Worm (Caenorhabditis elegans) whole organism, L4 larva: ENCODE data around the gene Y105C5A.508.

ENCODE experiments used
- D1046.2 ChIP-seq: fragments of 200-800 bp; sonication (Bioruptor generic); IDR thresholded peaks from 2 replicates; pipeline ENCODE4 v1.3.6; 2022; ENCODE audit warnings: missing genetic modification characterization, missing compliant biosample characterization
- F37D6.2 ChIP-seq: sonication (generic microtip); optimal IDR thresholded peaks from 2 replicates; lab custom pipeline; 2016; ENCODE audit warnings: mild to moderate bottlenecking, missing genetic modification characterization, missing compliant biosample characterization
- Y105C5A.15 ChIP-seq: fragments of 200-800 bp; sonication (Bioruptor generic); IDR thresholded peaks from 2 replicates; pipeline ENCODE4 v1.3.6; 2022; ENCODE audit warnings: missing genetic modification characterization, missing compliant biosample characterization
- Y75B8A.6 ChIP-seq: fragments of 200-800 bp; sonication (Bioruptor generic); IDR thresholded peaks from 2 replicates; pipeline ENCODE4 v1.3.6; 2022; ENCODE audit warnings: missing genetic modification reagents, missing genetic modification characterization, missing compliant biosample characterization
- aha-1 ChIP-seq: fragments of 150-350 bp; peaks from one replicate; lab custom pipeline; 2014; ENCODE audit warnings: missing biosample characterization, missing genetic modification characterization
- attf-4 ChIP-seq: sonication (generic microtip); optimal IDR thresholded peaks from 3 replicates; lab custom pipeline; 2017; ENCODE audit warnings: missing biosample characterization, missing genetic modification characterization
- ceh-20 ChIP-seq: fragments of 200-800 bp; sonication (Bioruptor generic); IDR thresholded peaks from 2 replicates; pipeline ENCODE4 v1.3.6; 2022; ENCODE audit warnings: missing genetic modification reagents, missing genetic modification characterization, missing compliant biosample characterization
- ceh-28 ChIP-seq: fragments of 150-350 bp; optimal IDR thresholded peaks from 2 replicates; lab custom pipeline; 2014; ENCODE audit warnings: missing biosample characterization, missing genetic modification reagents, missing genetic modification characterization
- ceh-32 ChIP-seq: sonication (generic microtip); optimal IDR thresholded peaks from 2 replicates; lab custom pipeline; 2016; ENCODE audit warnings: mild to moderate bottlenecking, missing genetic modification characterization, missing compliant biosample characterization; ENCODE audit not compliant: poor library complexity
- ceh-62 ChIP-seq: sonication (generic microtip); optimal IDR thresholded peaks from 2 replicates; lab custom pipeline; 2017; ENCODE audit warnings: missing biosample characterization, missing genetic modification characterization
- cey-2 ChIP-seq: sonication (generic microtip); optimal IDR thresholded peaks from 3 replicates; lab custom pipeline; 2017; ENCODE audit warnings: missing genetic modification characterization, mild to moderate bottlenecking, missing compliant biosample characterization, antibody characterized with exemption, borderline replicate concordance; ENCODE audit not compliant: insufficient read depth
- daf-16 ChIP-seq, 3 experiments: sonication (generic microtip); optimal IDR thresholded peaks; 2 replicates each; lab custom pipeline; 2016 to 2017; ENCODE audit warnings: missing genetic modification characterization in 3 of 3, missing genetic modification reagents in 3 of 3, mild to moderate bottlenecking in 2 of 3, missing compliant biosample characterization in 2 of 3, missing biosample characterization in 1 of 3, moderate library complexity in 1 of 3
- daf-8 ChIP-seq: fragments of 200-800 bp; sonication (Bioruptor generic); IDR thresholded peaks from 2 replicates; pipeline ENCODE4 v1.3.6; 2022; ENCODE audit warnings: missing genetic modification characterization, missing compliant biosample characterization
- duxl-1 ChIP-seq: sonication (generic microtip); optimal IDR thresholded peaks from 2 replicates; lab custom pipeline; 2016; ENCODE audit warnings: mild to moderate bottlenecking, missing genetic modification characterization, moderate library complexity, missing compliant biosample characterization; ENCODE audit not compliant: poor library complexity
- dve-1 ChIP-seq: sonication (generic microtip); optimal IDR thresholded peaks from 2 replicates; lab custom pipeline; 2017; ENCODE audit warnings: antibody characterized with exemption, mild to moderate bottlenecking, missing genetic modification characterization, missing compliant biosample characterization; ENCODE audit not compliant: insufficient read depth
- fkh-10 ChIP-seq: fragments of 150-350 bp; optimal IDR thresholded peaks from 2 replicates; lab custom pipeline; 2014; ENCODE audit warnings: missing biosample characterization, missing genetic modification reagents, missing genetic modification characterization
- fos-1 ChIP-seq: fragments of 150-350 bp; optimal IDR thresholded peaks from 2 replicates; lab custom pipeline; 2014; ENCODE audit warnings: missing biosample characterization, missing genetic modification characterization
- hlh-30 ChIP-seq: sonication (generic microtip); optimal IDR thresholded peaks from 2 replicates; lab custom pipeline; 2017; ENCODE audit warnings: antibody characterized with exemption, mild to moderate bottlenecking, missing genetic modification characterization, missing compliant biosample characterization; ENCODE audit not compliant: insufficient read depth
- jun-1 ChIP-seq: fragments of 150-350 bp; optimal IDR thresholded peaks from 2 replicates; lab custom pipeline; 2014; ENCODE audit warnings: missing biosample characterization, missing genetic modification reagents, missing genetic modification characterization
- lin-1 ChIP-seq: fragments of 200-800 bp; sonication (Bioruptor generic); IDR thresholded peaks from 2 replicates; pipeline ENCODE4 v1.3.6; 2022; ENCODE audit warnings: missing genetic modification reagents, missing genetic modification characterization, missing compliant biosample characterization
- lin-38 ChIP-seq: fragments of 200-800 bp; sonication (Bioruptor generic); IDR thresholded peaks from 2 replicates; pipeline ENCODE4 v1.3.6; 2022; ENCODE audit warnings: missing genetic modification reagents, missing genetic modification characterization, missing compliant biosample characterization
- lsy-2 ChIP-seq, 2 experiments: fragments of 150-350 bp in 1 of 2; sonication (generic microtip) in 1 of 2; optimal IDR thresholded peaks; 2 replicates each; lab custom pipeline; 2014 to 2017; ENCODE audit warnings: missing biosample characterization in 2 of 2, missing genetic modification characterization in 2 of 2
- madf-9 ChIP-seq: fragments of 200-800 bp; sonication (Bioruptor generic); conservative IDR thresholded peaks from 2 replicates; pipeline ENCODE4 v1.3.6; 2022; ENCODE audit warnings: missing genetic modification reagents, missing genetic modification characterization, missing compliant biosample characterization
- mdl-1 ChIP-seq, 2 experiments: fragments of 150-350 bp in 1 of 2; sonication (generic microtip) in 1 of 2; optimal IDR thresholded peaks; 2 replicates each; lab custom pipeline; 2014 to 2017; ENCODE audit warnings: missing biosample characterization in 2 of 2, missing genetic modification characterization in 2 of 2
- mep-1 ChIP-seq: fragments of 150-350 bp; sonication (generic microtip); optimal IDR thresholded peaks from 3 replicates; lab custom pipeline; 2014; ENCODE audit warnings: missing biosample characterization, missing genetic modification characterization
- nhr-10 ChIP-seq: fragments of 150-350 bp; optimal IDR thresholded peaks from 2 replicates; lab custom pipeline; 2014; ENCODE audit warnings: missing biosample characterization, missing genetic modification characterization
- nhr-111 ChIP-seq: fragments of 200-800 bp; sonication (Bioruptor generic); optimal IDR thresholded peaks from 2 replicates; lab custom pipeline; 2018; ENCODE audit warnings: mild to moderate bottlenecking, missing genetic modification characterization, missing compliant biosample characterization
- nhr-237 ChIP-seq: sonication (generic microtip); optimal IDR thresholded peaks from 2 replicates; lab custom pipeline; 2017; ENCODE audit warnings: missing biosample characterization, missing genetic modification characterization
- nhr-25 ChIP-seq: sonication (generic microtip); optimal IDR thresholded peaks from 2 replicates; lab custom pipeline; 2017; ENCODE audit warnings: missing genetic modification characterization, mild to moderate bottlenecking, missing compliant biosample characterization, antibody characterized with exemption, moderate library complexity, borderline replicate concordance; ENCODE audit not compliant: insufficient read depth
- nhr-42 ChIP-seq: fragments of 200-800 bp; sonication (Bioruptor generic); IDR thresholded peaks from 2 replicates; pipeline ENCODE4 v1.3.6; 2022; ENCODE audit warnings: missing genetic modification characterization, missing compliant biosample characterization
- nhr-6 ChIP-seq: fragments of 150-350 bp; optimal IDR thresholded peaks from 2 replicates; lab custom pipeline; 2014; ENCODE audit warnings: missing biosample characterization, missing genetic modification characterization
- nhr-77 ChIP-seq: fragments of 150-350 bp; optimal IDR thresholded peaks from 2 replicates; lab custom pipeline; 2014; ENCODE audit warnings: missing biosample characterization, missing genetic modification characterization
- pha-4 ChIP-seq, 2 experiments: fragments of 150-350 bp in 1 of 2; fragments of 200-800 bp in 1 of 2; sonication (Bioruptor generic) in 1 of 2; IDR thresholded peaks in 1 of 2; optimal IDR thresholded peaks in 1 of 2; 2 replicates each; pipeline versions ENCODE4 v1.3.6 to Lab custom; 2014 to 2022; ENCODE audit warnings: missing genetic modification characterization in 2 of 2, missing genetic modification reagents in 2 of 2, missing biosample characterization in 1 of 2, missing compliant biosample characterization in 1 of 2
- pqm-1 ChIP-seq: sonication (generic microtip); optimal IDR thresholded peaks from 2 replicates; lab custom pipeline; 2017; ENCODE audit warnings: missing biosample characterization, missing genetic modification characterization
- rbr-2 ChIP-seq: sonication (generic microtip); optimal IDR thresholded peaks from 2 replicates; lab custom pipeline; 2016; ENCODE audit warnings: missing genotype, missing genetic modification characterization, missing compliant biosample characterization
- saeg-2 ChIP-seq: fragments of 200-800 bp; sonication (Bioruptor generic); IDR thresholded peaks from 2 replicates; pipeline ENCODE4 v1.3.6; 2022; ENCODE audit warnings: missing genetic modification reagents, missing genetic modification characterization, missing compliant biosample characterization
- sdz-12 ChIP-seq: fragments of 200-800 bp; sonication (Bioruptor generic); optimal IDR thresholded peaks from 2 replicates; lab custom pipeline; 2018; ENCODE audit warnings: mild to moderate bottlenecking, missing genetic modification characterization, missing compliant biosample characterization
- set-16 ChIP-seq: fragments of 200-800 bp; sonication (Bioruptor generic); IDR thresholded peaks from 2 replicates; pipeline ENCODE4 v1.3.6; 2022; ENCODE audit warnings: missing genetic modification reagents, missing genetic modification characterization, missing compliant biosample characterization
- unc-62 ChIP-seq, 3 experiments: fragments of 150-350 bp in 1 of 3; sonication (generic microtip); optimal IDR thresholded peaks in 2 of 3; peaks in 1 of 3; 1 replicate in 1 of 3; 2 replicates in 2 of 3; lab custom pipeline; 2014 to 2017; ENCODE audit warnings: missing biosample characterization in 3 of 3, missing genetic modification characterization in 3 of 3, missing genetic modification reagents in 3 of 3, missing genotype in 1 of 3
- zfp-2 ChIP-seq: sonication (generic microtip); optimal IDR thresholded peaks from 2 replicates; lab custom pipeline; 2016; ENCODE audit warnings: mild to moderate bottlenecking, missing genetic modification characterization, missing compliant biosample characterization
- zfp-3 ChIP-seq: fragments of 200-800 bp; sonication (Bioruptor generic); conservative IDR thresholded peaks from 2 replicates; pipeline ENCODE4 v1.3.6; 2022; ENCODE audit warnings: missing genetic modification reagents, missing genetic modification characterization, missing compliant biosample characterization
- zip-11 ChIP-seq: fragments of 200-800 bp; sonication (Bioruptor generic); IDR thresholded peaks from 2 replicates; pipeline ENCODE4 v1.3.6; 2022; ENCODE audit warnings: missing genetic modification characterization, missing compliant biosample characterization
- zip-2 ChIP-seq: fragments of 150-350 bp; optimal IDR thresholded peaks from 2 replicates; lab custom pipeline; 2014; ENCODE audit warnings: missing biosample characterization, missing genetic modification characterization
- ztf-11 ChIP-seq: fragments of 150-350 bp; optimal IDR thresholded peaks from 2 replicates; lab custom pipeline; 2014; ENCODE audit warnings: missing biosample characterization, missing genetic modification characterization

The Y105C5A.508 gene

DNA sequence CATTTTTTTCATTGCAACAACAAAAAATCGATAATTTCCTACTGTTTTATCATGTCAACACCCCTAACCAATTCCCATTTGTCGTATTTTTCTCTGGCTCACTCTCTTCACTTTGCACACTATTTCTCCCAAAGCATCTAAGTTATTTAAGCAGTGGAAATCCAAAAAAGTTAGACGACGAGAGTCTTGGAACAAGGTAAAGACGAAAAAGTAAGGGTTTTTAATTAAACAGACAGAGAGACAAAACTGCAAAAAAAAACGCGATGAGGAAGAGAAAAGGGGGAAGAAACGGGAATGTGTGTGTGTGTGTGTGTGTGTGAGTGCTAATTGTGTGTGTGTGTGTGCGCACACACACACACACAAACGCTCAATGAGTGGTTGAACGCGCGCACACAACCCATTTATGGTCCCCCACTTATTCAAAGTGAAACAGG is 22.5 kb upstream of the Y105C5A.508 start:
- TF ChIP-seq lsy-2 (tag; optimal IDR thresholded peaks at IDR 0.05; lab: Kevin White, UChicago) (peak in 1 of 2 experiments; percentile 85), aha-1 (tag; lab: Kevin White, UChicago) (peak; percentile 1), duxl-1 (tag; lab: Kevin White, UChicago) (peak; percentile 64), nhr-6 (tag; lab: Kevin White, UChicago) (peak; percentile 64), nhr-25 (peak; percentile 31), dve-1 (tag; lab: Kevin White, UChicago) (peak; percentile 66), nhr-10 (tag; lab: Kevin White, UChicago) (no peak), nhr-111 (GFP tag; lab: Kevin White, UChicago) (no peak), rbr-2 (tag; lab: Kevin White, UChicago) (peak; percentile 81), unc-62 (GFP tag; optimal IDR thresholded peaks at IDR 0.05 in 1 of 2; lab: Kevin White, UChicago) (peak in 1 of 2 experiments; percentile 3), unc-62 (tag; optimal IDR thresholded peaks at IDR 0.05; lab: Kevin White, UChicago) (no peak), D1046.2 (GFP tag; lab: Robert Waterston, UW) (no peak), mep-1 (tag; lab: Kevin White, UChicago) (peak; percentile 65), fkh-10 (GFP tag; lab: Kevin White, UChicago) (peak; percentile 86)

DNA sequence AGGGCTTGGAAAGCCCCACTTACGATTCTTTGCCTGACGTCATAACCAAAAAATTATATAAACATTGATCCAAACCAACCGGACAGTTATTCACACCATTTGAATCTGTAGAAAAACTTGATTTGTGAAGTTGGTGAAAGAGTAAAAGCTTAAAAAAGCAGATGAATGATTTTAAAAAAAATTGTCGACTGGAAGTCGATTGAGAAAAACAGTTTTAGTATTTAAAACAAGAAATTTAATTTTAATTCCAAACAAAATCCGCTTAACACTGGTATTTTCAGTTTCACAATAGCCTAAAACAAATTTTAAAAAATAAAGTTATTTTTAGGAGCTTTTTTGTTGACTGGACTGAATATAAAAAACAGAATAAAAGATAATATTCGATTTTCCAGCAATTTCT is 19.4 kb upstream of the Y105C5A.508 start, which contains the start of gene Y105C5A.1:
TSS of gene Y105C5A.1 (minus strand) at position 101 of the 400 bp plus-strand sequence.
- no peak for TF ChIP-seq nhr-10 (tag; lab: Kevin White, UChicago)
- TF ChIP-seq pha-4 (GFP tag; IDR thresholded peaks at IDR 0.05; lab: Robert Waterston, UW) = no peak
- TF ChIP-seq pha-4 (tag; optimal IDR thresholded peaks at IDR 0.05; lab: Kevin White, UChicago) = no peak
- no peak for TF ChIP-seq Y105C5A.15 (GFP tag; lab: Robert Waterston, UW)
- TF ChIP-seq sdz-12 (GFP tag; lab: Kevin White, UChicago) = no peak
- no peak for TF ChIP-seq nhr-42 (GFP tag; lab: Robert Waterston, UW)
- TF ChIP-seq ceh-62 (tag; lab: Kevin White, UChicago) = no peak
- no peak for TF ChIP-seq mdl-1 (tag; optimal IDR thresholded peaks at IDR 0.05; lab: Kevin White, UChicago)
- no peak for TF ChIP-seq rbr-2 (tag; lab: Kevin White, UChicago)
- no peak for TF ChIP-seq daf-8 (GFP tag; lab: Robert Waterston, UW)
- no peak for TF ChIP-seq pqm-1 (tag; lab: Kevin White, UChicago)
- no peak for TF ChIP-seq ceh-28 (tag; lab: Kevin White, UChicago)
- no peak for TF ChIP-seq attf-4
- no peak for TF ChIP-seq nhr-77 (tag; lab: Kevin White, UChicago)
- no peak for TF ChIP-seq ztf-11 (tag; lab: Kevin White, UChicago)
- no peak for TF ChIP-seq madf-9 (GFP tag; lab: Robert Waterston, UW)
- TF ChIP-seq Y75B8A.6 = no peak
- no peak for TF ChIP-seq zip-2 (tag; lab: Kevin White, UChicago)

- peak; percentile 80 for TF ChIP-seq mep-1 (tag; lab: Kevin White, UChicago)
- TF ChIP-seq lin-1 (GFP tag; lab: Robert Waterston, UW) = no peak
- TF ChIP-seq jun-1 (tag; lab: Kevin White, UChicago) = peak; percentile 70
- no peak for TF ChIP-seq pqm-1 (tag; lab: Kevin White, UChicago)
- peak; percentile 56; the same call in 1 of the 2 replicates for TF ChIP-seq lin-38 (GFP tag; lab: Robert Waterston, UW)
- TF ChIP-seq saeg-2 (GFP tag; lab: Robert Waterston, UW) = 0 out of 2 replicates have a peak, but pooled peaks have one; percentile 50
- no peak for TF ChIP-seq nhr-237 (tag; lab: Kevin White, UChicago)
- TF ChIP-seq zfp-3 (GFP tag; lab: Robert Waterston, UW) = 0 out of 2 replicates have a peak, but pooled peaks have one; percentile 47
- TF ChIP-seq hlh-30 = peak; percentile 90
- TF ChIP-seq set-16 (GFP tag; lab: Robert Waterston, UW) = no peak; the same call in 1 of the 2 replicates
- peak; percentile 15 to 52 for TF ChIP-seq daf-16 (GFP tag; optimal IDR thresholded peaks at IDR 0.05; lab: Kevin White, UChicago)
- peak; percentile 61 for TF ChIP-seq daf-16 (tag; optimal IDR thresholded peaks at IDR 0.05; lab: Kevin White, UChicago)
- no peak for TF ChIP-seq ceh-62 (tag; lab: Kevin White, UChicago)
- no peak for TF ChIP-seq zip-11
- TF ChIP-seq duxl-1 (tag; lab: Kevin White, UChicago) = peak; percentile 98
- TF ChIP-seq ceh-20 (GFP tag; lab: Robert Waterston, UW) = no peak
- TF ChIP-seq rbr-2 (tag; lab: Kevin White, UChicago) = peak; percentile 87
- no peak for TF ChIP-seq fos-1 (tag; lab: Kevin White, UChicago)
- peak; percentile 49 for TF ChIP-seq F37D6.2 (tag; lab: Kevin White, UChicago)
- TF ChIP-seq ceh-32 = no peak
- TF ChIP-seq zip-2 (tag; lab: Kevin White, UChicago) = no peak
- no peak for TF ChIP-seq cey-2 (tag; lab: Kevin White, UChicago)
- no peak for TF ChIP-seq zfp-2 (tag; lab: Kevin White, UChicago)
Observed at ce11 chrIV:15570770-15571169, 12.9 kb upstream of the Y105C5A.508 start.
